Worm (Caenorhabditis elegans) whole organism, L4 larva: ENCODE results near the gene rps-12.

Source experiments
- R02D3.7 ChIP-seq: fragments of 150-350 bp; sonication (generic microtip); optimal IDR thresholded peaks from 3 replicates; lab custom pipeline; 2014; ENCODE audit warnings: missing biosample characterization, missing genetic modification characterization
- Y48G9A.11 ChIP-seq: fragments of 200-800 bp; sonication (Bioruptor generic); IDR thresholded peaks from 2 replicates; pipeline ENCODE4 v1.3.6; 2022; ENCODE audit warnings: missing genetic modification reagents, missing genetic modification characterization, missing compliant biosample characterization
- ceh-28 ChIP-seq: fragments of 150-350 bp; optimal IDR thresholded peaks from 2 replicates; lab custom pipeline; 2014; ENCODE audit warnings: missing biosample characterization, missing genetic modification reagents, missing genetic modification characterization
- dmd-6 ChIP-seq: fragments of 200-800 bp; sonication (Bioruptor generic); IDR thresholded peaks from 2 replicates; pipeline ENCODE4 v1.3.6; 2022; ENCODE audit warnings: missing genetic modification reagents, missing genetic modification characterization, missing compliant biosample characterization
- dpl-1 ChIP-seq: fragments of 150-350 bp; optimal IDR thresholded peaks from 2 replicates; lab custom pipeline; 2014; ENCODE audit warnings: missing biosample characterization, missing genetic modification reagents, missing genetic modification characterization
- egl-27 ChIP-seq: sonication (generic microtip); optimal IDR thresholded peaks from 3 replicates; lab custom pipeline; 2017; ENCODE audit warnings: missing biosample characterization, missing genetic modification reagents, missing genetic modification characterization
- egl-43 ChIP-seq: fragments of 200-800 bp; sonication (Bioruptor generic); IDR thresholded peaks from 2 replicates; pipeline ENCODE4 v1.3.6; 2022; ENCODE audit warnings: missing genetic modification reagents, missing genetic modification characterization, missing compliant biosample characterization
- gei-8 ChIP-seq: fragments of 200-800 bp; sonication (Bioruptor generic); optimal IDR thresholded peaks from 2 replicates; lab custom pipeline; 2018; ENCODE audit warnings: mild to moderate bottlenecking, missing genetic modification characterization, missing compliant biosample characterization
- lin-39 ChIP-seq: fragments of 150-350 bp; optimal IDR thresholded peaks from 2 replicates; lab custom pipeline; 2014; ENCODE audit warnings: missing biosample characterization, missing genetic modification reagents, missing genetic modification characterization
- nhr-237 ChIP-seq: sonication (generic microtip); optimal IDR thresholded peaks from 2 replicates; lab custom pipeline; 2017; ENCODE audit warnings: missing biosample characterization, missing genetic modification characterization
- snpc-4 ChIP-seq: fragments of 150-350 bp; optimal IDR thresholded peaks from 2 replicates; lab custom pipeline; 2014; ENCODE audit warnings: missing biosample characterization, missing genetic modification characterization

DNA sequence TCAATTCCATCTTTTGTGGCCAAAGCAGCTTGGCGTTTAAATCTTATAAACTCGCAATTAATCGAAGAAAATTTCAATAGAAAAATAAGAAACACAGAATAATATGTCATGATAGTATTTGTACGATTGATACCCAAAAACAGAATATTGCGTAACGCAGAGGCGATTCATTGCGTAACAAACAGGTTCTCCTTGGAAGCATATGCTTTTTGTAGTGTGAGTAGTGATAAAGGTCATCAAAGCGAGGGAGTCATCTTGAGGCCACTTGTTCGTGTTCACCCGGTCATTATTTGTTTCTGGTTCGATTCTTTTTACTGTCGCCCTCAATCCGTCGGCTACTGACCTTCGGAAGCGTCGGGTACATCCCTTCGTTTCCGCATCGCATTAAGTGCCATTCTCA lies 18.1 kb upstream of the rps-12 start, which contains the start of gene F54E7.6:
- no peak for TF ChIP-seq lin-39 (tag; lab: Kevin White, UChicago)
- TF ChIP-seq ceh-28 (tag; lab: Kevin White, UChicago) = no peak
- no peak for TF ChIP-seq R02D3.7 (tag; lab: Kevin White, UChicago)
- no peak for TF ChIP-seq dmd-6
- TF ChIP-seq nhr-237 (tag; lab: Kevin White, UChicago) = no peak
- TF ChIP-seq egl-27 (tag; lab: Kevin White, UChicago) = no peak
- no peak for TF ChIP-seq Y48G9A.11
- no peak for TF ChIP-seq gei-8 (GFP tag; lab: Kevin White, UChicago)
- no peak for TF ChIP-seq egl-43
- no peak for TF ChIP-seq dpl-1 (GFP tag; lab: Kevin White, UChicago)
- TF ChIP-seq snpc-4 (tag; lab: Kevin White, UChicago) = no peak
